Worm (Caenorhabditis elegans): ENCODE data around the gene EGAP4.1.

- TF ChIP-seq flt-1 (GFP tag; IDR thresholded peaks at IDR 0.05) (no peak), B0310.2 (tag; optimal IDR thresholded peaks at IDR 0.05) (no peak), ama-1 (optimal IDR thresholded peaks at IDR 0.05) (no peak), ets-7 (tag; optimal IDR thresholded peaks at IDR 0.05) (no peak), tbx-11 (GFP tag; IDR thresholded peaks at IDR 0.05) (no peak), ceh-36 (tag; optimal IDR thresholded peaks at IDR 0.05) (no peak), sea-1 (GFP tag; conservative IDR thresholded peaks at IDR 0.05) (no peak), hmbx-1 (tag; optimal IDR thresholded peaks at IDR 0.05) (no peak), tbx-37 (GFP tag; conservative IDR thresholded peaks at IDR 0.05) (no peak), F13C5.2 (tag; optimal IDR thresholded peaks at IDR 0.05) (no peak), aly-1 (tag; optimal IDR thresholded peaks at IDR 0.05) (no peak)
These were observed 43.1 kb upstream of the EGAP4.1 start for ce11 chrX:8770316-8770715.

Data from whole organism, early embryonic.